Worm (Caenorhabditis elegans): ENCODE results near the gene nurf-1.
"Not testable (repeated sequence)": the region's sequence is repeated elsewhere in the genome, so short reads cannot be mapped to it uniquely, and the experiment has no call there.

DNA sequence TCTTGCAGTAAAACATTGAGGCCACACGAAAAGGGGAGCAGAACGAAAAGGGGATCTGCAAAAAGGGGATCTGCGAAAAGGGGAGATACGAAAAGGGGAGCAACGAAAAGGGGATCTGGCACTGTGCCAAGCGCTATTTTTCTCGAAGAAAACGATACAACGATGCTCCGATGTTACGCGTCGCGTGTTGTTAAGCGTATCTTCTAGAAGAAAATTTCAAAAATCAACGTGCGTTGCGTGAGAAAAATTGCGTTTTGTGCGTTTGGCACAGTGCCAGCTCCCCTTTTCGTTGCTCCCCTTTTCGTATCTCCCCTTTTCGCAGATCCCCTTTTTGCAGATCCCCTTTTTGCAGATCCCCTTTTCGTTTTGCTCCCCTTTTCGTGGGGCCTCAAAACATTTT is 44.3 kb upstream of the nurf-1 start, which contains the start of gene Y54G11A.9:
- TF ChIP-seq skn-1 (tag; optimal IDR thresholded peaks at IDR 0.05); vab-7 (GFP tag; IDR thresholded peaks at IDR 0.05); nhr-28 (tag; optimal IDR thresholded peaks at IDR 0.05); egl-27 (tag; optimal IDR thresholded peaks at IDR 0.05); F44E2.7 (GFP tag; IDR thresholded peaks at IDR 0.05); aly-2 (tag; optimal IDR thresholded peaks at IDR 0.05); unc-130 (GFP tag; optimal IDR thresholded peaks at IDR 0.05); spr-3 (GFP tag; optimal IDR thresholded peaks at IDR 0.05); nhr-77 (tag; optimal IDR thresholded peaks at IDR 0.05); lin-39 (tag; optimal IDR thresholded peaks at IDR 0.05); duxl-1 (tag; optimal IDR thresholded peaks at IDR 0.05; ENCODE audit: poor library complexity): not testable (repeated sequence)
